Worm (Caenorhabditis elegans): ENCODE measurements around the gene Y54G2A.44.

Gene Y54G2A.44

ce11 chrIV:2774500-2774899 is 27.2 kb upstream of the Y54G2A.44 start (continued):
- no peak for TF ChIP-seq tbx-9 (tag; optimal IDR thresholded peaks at IDR 0.05; ENCODE audit: borderline replicate concordance)
- TF ChIP-seq him-1 (tag; optimal IDR thresholded peaks at IDR 0.05): no peak
- TF ChIP-seq egl-44 (GFP tag; IDR thresholded peaks at IDR 0.05): no peak
- TF ChIP-seq F57C9.4 (tag; optimal IDR thresholded peaks at IDR 0.05): no peak
- no peak for TF ChIP-seq ztf-3 (GFP tag; optimal IDR thresholded peaks at IDR 0.05)
- TF ChIP-seq aptf-3 (GFP tag; IDR thresholded peaks at IDR 0.05): no peak
- no peak for TF ChIP-seq nhr-179 (tag; optimal IDR thresholded peaks at IDR 0.05)
- TF ChIP-seq ceh-79 (tag; optimal IDR thresholded peaks at IDR 0.05): no peak
- TF ChIP-seq lin-54 (GFP tag; optimal IDR thresholded peaks at IDR 0.05): peak; percentile 41
- TF ChIP-seq sptf-2 (GFP tag; optimal IDR thresholded peaks at IDR 0.05): no peak
- TF ChIP-seq lin-26 (GFP tag; IDR thresholded peaks at IDR 0.05): peak; percentile 80
- TF ChIP-seq ztf-26 (tag; optimal IDR thresholded peaks at IDR 0.05): peak; percentile 41
- TF ChIP-seq athp-1 (tag; optimal IDR thresholded peaks at IDR 0.05): no peak
- no peak for TF ChIP-seq ztf-22 (GFP tag; optimal IDR thresholded peaks at IDR 0.05)
- TF ChIP-seq pbrm-1 (GFP tag; IDR thresholded peaks at IDR 0.05): peak; percentile 72
- no peak for TF ChIP-seq tlf-1 (GFP tag; optimal IDR thresholded peaks at IDR 0.05)
- TF ChIP-seq gei-17 (GFP tag; optimal IDR thresholded peaks at IDR 0.05): peak; percentile 6
- no peak for TF ChIP-seq F39B2.1 (GFP tag; IDR thresholded peaks at IDR 0.05)
- peak; percentile 71 for TF ChIP-seq B0336.3 (GFP tag; IDR thresholded peaks at IDR 0.05)
- TF ChIP-seq ztf-18 (tag; optimal IDR thresholded peaks at IDR 0.05): peak; percentile 22
- TF ChIP-seq ztf-25 (GFP tag; IDR thresholded peaks at IDR 0.05): no peak
- no peak for TF ChIP-seq mxl-1 (tag; optimal IDR thresholded peaks at IDR 0.05)
- no peak for TF ChIP-seq mel-28 (tag; optimal IDR thresholded peaks at IDR 0.05; ENCODE audit: borderline replicate concordance)
- no peak for TF ChIP-seq dpff-1 (tag; optimal IDR thresholded peaks at IDR 0.05)
- no peak for TF ChIP-seq ccch-3 (GFP tag; optimal IDR thresholded peaks at IDR 0.05)
- peak; percentile 55; the same call in 1 of the 2 replicates for TF ChIP-seq mcd-1 (GFP tag; IDR thresholded peaks at IDR 0.05)
- TF ChIP-seq F52B5.7 (tag; optimal IDR thresholded peaks at IDR 0.05): no peak
- no peak for TF ChIP-seq hlh-12 (tag; optimal IDR thresholded peaks at IDR 0.05)
- TF ChIP-seq chd-7 (tag; optimal IDR thresholded peaks at IDR 0.05): peak; percentile 73
- no peak for TF ChIP-seq Y79H2A.3 (GFP tag; conservative IDR thresholded peaks at IDR 0.05)
- no peak for TF ChIP-seq die-1 (tag; optimal IDR thresholded peaks at IDR 0.05)
- TF ChIP-seq T07F8.4 (tag; optimal IDR thresholded peaks at IDR 0.05): no peak
- TF ChIP-seq madf-3 (GFP tag; IDR thresholded peaks at IDR 0.05): 0 out of 2 replicates have a peak, but pooled peaks have one; percentile 56
- no peak for TF ChIP-seq F22D6.2 (tag; optimal IDR thresholded peaks at IDR 0.05)
- TF ChIP-seq snpc-4 (GFP tag; optimal IDR thresholded peaks at IDR 0.05): no peak
- peak in 1 of 4 experiments; percentile 38 for TF ChIP-seq snpc-4 (tag; optimal IDR thresholded peaks at IDR 0.05)
- TF ChIP-seq attf-3 (GFP tag; conservative IDR thresholded peaks at IDR 0.05): no peak
- TF ChIP-seq K11D2.4 (GFP tag; IDR thresholded peaks at IDR 0.05): peak; percentile 82
- TF ChIP-seq cebp-1 (GFP tag; IDR thresholded peaks at IDR 0.05): no peak
- peak; percentile 77 for TF ChIP-seq cebp-1 (tag; optimal IDR thresholded peaks at IDR 0.05)
- TF ChIP-seq ceh-27 (GFP tag; optimal IDR thresholded peaks at IDR 0.05): peak; percentile 62
- no peak for TF ChIP-seq zim-3 (tag; optimal IDR thresholded peaks at IDR 0.05)
- TF ChIP-seq madf-10 (tag; optimal IDR thresholded peaks at IDR 0.05): peak; percentile 17
- TF ChIP-seq hmg-20 (GFP tag; IDR thresholded peaks at IDR 0.05): no peak
- no peak for TF ChIP-seq cebp-2 (GFP tag; IDR thresholded peaks at IDR 0.05)
- peak; percentile 61; the same call in 1 of the 2 replicates for TF ChIP-seq Y53G8AR.9 (GFP tag; conservative IDR thresholded peaks at IDR 0.05)
- TF ChIP-seq D2030.7 (GFP tag; IDR thresholded peaks at IDR 0.05): no peak
- no peak for TF ChIP-seq attf-6 (GFP tag; IDR thresholded peaks at IDR 0.05)
- TF ChIP-seq lin-40 (tag; optimal IDR thresholded peaks at IDR 0.05): peak; percentile 78
- peak; percentile 60 for TF ChIP-seq ama-1 (optimal IDR thresholded peaks at IDR 0.05)
- no peak for TF ChIP-seq ama-1 (GFP tag; optimal IDR thresholded peaks at IDR 0.05)
- TF ChIP-seq T26A5.8 (tag; optimal IDR thresholded peaks at IDR 0.05): no peak

Data from whole organism, young adult.